Fruit fly (Drosophila melanogaster): ENCODE results near the gene CG14137.

- TF ChIP-seq Myc (optimal IDR thresholded peaks at IDR 0.05) (no peak), insv (optimal IDR thresholded peaks at IDR 0.05) (no peak), Sin3A (optimal IDR thresholded peaks at IDR 0.05) (no peak)
These were observed 45.1 kb downstream of the CG14137 start for dm6 chr3L:11554796-11555195.
